Worm (Caenorhabditis elegans) whole organism, late embryonic: ENCODE results near the gene Y39G8B.9.

Experiments used
- C08G9.2 ChIP-seq: sonication (generic microtip); optimal IDR thresholded peaks from 2 replicates; lab custom pipeline; 2016; ENCODE audit warnings: mild to moderate bottlenecking, missing genetic modification characterization, moderate library complexity, missing compliant biosample characterization
- ceh-18 ChIP-seq: sonication (generic microtip); optimal IDR thresholded peaks from 2 replicates; lab custom pipeline; 2016; ENCODE audit warnings: missing genetic modification characterization, missing compliant biosample characterization
- ceh-24 ChIP-seq: sonication (generic microtip); optimal IDR thresholded peaks from 2 replicates; lab custom pipeline; 2016; ENCODE audit warnings: mild to moderate bottlenecking, missing genetic modification characterization, missing compliant biosample characterization
- ets-4 ChIP-seq: sonication (generic microtip); optimal IDR thresholded peaks from 2 replicates; lab custom pipeline; 2016; ENCODE audit warnings: missing genetic modification characterization, missing compliant biosample characterization
- hlh-13 ChIP-seq: fragments of 200-800 bp; sonication (Bioruptor generic); optimal IDR thresholded peaks from 2 replicates; lab custom pipeline; 2018; ENCODE audit warnings: mild to moderate bottlenecking, missing genetic modification characterization, missing compliant biosample characterization
- pqm-1 ChIP-seq: sonication (generic microtip); optimal IDR thresholded peaks from 2 replicates; lab custom pipeline; 2016; ENCODE audit warnings: missing genetic modification characterization, missing compliant biosample characterization

DNA sequence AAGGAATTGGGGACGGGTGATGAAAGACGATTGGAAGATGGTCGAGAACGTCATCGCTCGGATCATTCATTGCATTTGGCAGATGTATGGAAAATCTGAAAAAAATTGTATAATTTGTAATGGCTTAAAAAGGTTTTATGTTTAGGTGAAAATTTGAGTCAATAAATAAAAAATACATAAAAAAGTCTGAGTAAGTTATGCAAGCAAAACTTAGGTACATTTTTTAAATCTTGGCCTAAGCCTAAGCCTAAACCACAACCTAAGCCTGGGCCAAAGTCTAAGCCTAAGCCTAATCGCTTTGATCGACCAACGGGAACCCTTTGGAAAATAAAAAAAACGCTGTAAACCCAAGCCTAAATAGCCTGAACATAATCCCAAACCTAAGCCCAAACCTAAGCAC is 49.2 kb upstream of the Y39G8B.9 start, which contains the start of gene hot-3:
- TF ChIP-seq C08G9.2, result no peak
- no peak for TF ChIP-seq hlh-13
- TF ChIP-seq ceh-24, result no peak
- TF ChIP-seq ceh-18, result no peak
- no peak for TF ChIP-seq ets-4 (tag; lab: Kevin White, UChicago)
- no peak for TF ChIP-seq pqm-1
